Worm (Caenorhabditis elegans): Measurements from ENCODE around the gene trap-4.
A peak's percentile ranks its signal among the peaks of the same experiment; 100 is the strongest.

The trap-4 gene

DNA sequence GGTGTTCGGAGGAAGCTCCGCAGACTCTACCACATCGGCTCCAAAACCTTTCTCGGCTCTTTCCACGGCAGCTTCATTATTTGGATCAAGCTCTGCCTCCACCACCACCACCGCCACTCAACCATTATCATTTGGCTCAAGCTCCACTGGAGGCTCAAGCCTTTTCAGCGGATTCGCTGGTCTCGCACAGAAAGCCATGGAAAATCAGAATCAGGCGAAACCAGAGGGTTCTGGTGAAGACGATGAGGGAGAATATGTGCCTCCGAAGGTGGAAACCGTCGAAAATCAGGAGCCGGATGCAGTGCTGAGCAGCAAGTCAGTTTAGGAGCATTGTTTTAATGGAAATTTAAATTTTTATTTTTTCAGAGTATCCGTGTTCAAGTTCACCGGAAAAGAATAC, 3.4 kb upstream of the trap-4 start:
- TF ChIP-seq unc-42 (tag; optimal IDR thresholded peaks at IDR 0.05) (no peak), hlh-6 (tag; optimal IDR thresholded peaks at IDR 0.05) (peak; percentile 14)

DNA sequence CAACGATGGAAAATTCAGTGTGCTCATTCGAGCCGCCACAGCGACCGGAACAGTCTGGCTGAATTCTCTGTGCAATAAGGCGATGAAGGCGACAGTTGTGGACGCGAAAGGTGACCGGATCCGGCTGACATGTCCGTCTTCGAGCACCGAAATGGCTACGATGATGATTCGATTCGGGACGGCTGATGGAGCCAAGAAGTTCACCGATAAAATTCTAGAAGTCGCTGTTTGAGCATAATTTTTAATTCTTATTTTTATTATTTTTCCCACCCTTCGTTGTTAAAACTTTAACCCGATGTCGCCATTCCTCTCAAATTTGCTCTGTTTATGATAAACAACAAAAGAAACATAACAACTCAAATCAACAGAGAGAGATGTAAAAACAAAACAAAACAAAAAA, 3.0 kb upstream of the trap-4 start:
- TF ChIP-seq unc-55 (GFP tag; optimal IDR thresholded peaks at IDR 0.05) (no peak), npax-4 (tag; optimal IDR thresholded peaks at IDR 0.05) (no peak), hlh-15 (tag; optimal IDR thresholded peaks at IDR 0.05) (no peak), ceh-18 (tag; optimal IDR thresholded peaks at IDR 0.05) (no peak), nhr-232 (tag; optimal IDR thresholded peaks at IDR 0.05) (no peak), pax-1 (tag; optimal IDR thresholded peaks at IDR 0.05) (no peak), hlh-8 (tag; optimal IDR thresholded peaks at IDR 0.05) (no peak), gmeb-2 (tag; optimal IDR thresholded peaks at IDR 0.05) (no peak), F13H6.1 (tag; optimal IDR thresholded peaks at IDR 0.05) (no peak), ceh-45 (GFP tag; IDR thresholded peaks at IDR 0.05) (no peak), ceh-31 (tag; optimal IDR thresholded peaks at IDR 0.05) (no peak), ztf-16 (tag; optimal IDR thresholded peaks at IDR 0.05) (no peak), lim-6 (tag; optimal IDR thresholded peaks at IDR 0.05) (no peak), pros-1 (tag; optimal IDR thresholded peaks at IDR 0.05) (no peak), unc-86 (tag; optimal IDR thresholded peaks at IDR 0.05) (no peak)

DNA sequence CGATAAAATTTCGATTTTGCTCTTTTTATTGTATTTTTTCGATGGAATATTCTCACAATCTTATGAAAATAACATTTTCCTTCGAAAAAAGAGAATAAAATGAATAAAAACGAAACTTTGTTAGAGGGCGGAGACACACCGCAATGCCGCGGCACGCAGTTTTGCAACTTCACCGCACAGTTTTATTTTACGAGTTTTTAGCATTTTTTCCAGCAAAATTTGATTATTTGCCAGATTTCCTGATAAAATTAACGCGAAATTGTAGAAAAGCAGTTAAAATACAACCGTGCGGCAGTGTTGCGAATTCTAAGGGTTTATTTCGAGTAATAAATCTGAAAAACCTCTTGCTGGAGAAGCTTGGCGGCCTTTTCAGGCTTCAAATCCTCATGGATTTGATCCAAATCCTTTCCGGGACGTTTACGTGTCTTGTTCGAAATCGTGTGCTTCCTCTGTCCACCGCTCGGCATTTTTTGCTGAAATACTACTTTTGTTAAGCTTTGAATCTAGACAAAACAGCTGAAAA, 2.2 kb upstream of the trap-4 start, which contains the start of gene znf-593:
TSS of gene znf-593 (minus strand) at position 473 of the 523 bp plus-strand sequence.
- peak; percentile 28 for TF ChIP-seq K02D7.2 (tag; optimal IDR thresholded peaks at IDR 0.05)
- TF ChIP-seq pros-1 (tag; optimal IDR thresholded peaks at IDR 0.05) = no peak

DNA sequence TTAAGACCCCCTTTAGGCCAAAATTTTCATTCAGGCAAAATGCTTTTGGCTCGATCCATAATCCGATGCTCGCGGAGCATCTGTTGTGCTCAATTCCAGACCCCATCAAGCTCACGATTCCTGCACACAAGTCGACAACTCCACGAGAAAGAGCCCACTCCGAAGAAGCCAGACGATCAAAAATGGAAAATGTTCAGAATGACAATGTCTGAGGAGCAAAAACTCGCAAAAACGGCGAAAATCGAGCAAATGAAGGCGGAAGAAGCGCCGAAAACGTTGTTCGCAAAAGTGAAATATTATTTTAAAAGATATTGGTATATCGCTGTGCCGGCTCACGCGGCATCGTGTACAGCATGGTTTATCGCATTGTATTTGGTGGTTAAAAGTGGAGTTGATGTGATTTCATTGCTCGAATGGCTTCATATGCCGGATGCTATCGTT, 1.1 kb downstream of the trap-4 start, which contains the start of gene Y56A3A.22:
TSS of gene Y56A3A.22 (plus strand) at position 35 of the 441 bp plus-strand sequence.
- no peak for TF ChIP-seq C08G9.2 (tag; optimal IDR thresholded peaks at IDR 0.05)
- peak; percentile 72 for TF ChIP-seq ama-1 (optimal IDR thresholded peaks at IDR 0.05)

DNA sequence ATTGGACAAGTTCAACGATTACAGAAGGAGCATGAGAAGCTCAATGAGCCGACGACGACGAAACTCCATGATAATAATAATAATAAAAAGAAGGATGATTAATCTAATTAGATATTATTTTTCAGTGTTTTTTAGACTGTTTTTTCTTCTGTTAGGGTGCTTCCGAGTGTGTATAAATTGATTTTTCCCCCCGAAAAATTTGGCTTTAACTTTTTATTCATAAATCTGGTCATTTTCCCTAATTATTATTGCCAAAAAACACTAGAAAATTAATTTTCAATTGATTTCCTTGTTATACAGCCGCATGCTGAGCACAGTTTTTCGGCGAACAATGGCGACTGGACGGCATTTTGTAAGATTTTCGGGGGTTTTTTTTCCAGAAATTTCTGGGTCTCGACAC, 3.1 kb downstream of the trap-4 start, which contains the start of gene nft-1:
TSS of gene nft-1 (plus strand) at position 301 of the 400 bp plus-strand sequence.
- no peak for TF ChIP-seq ztf-16 (tag; optimal IDR thresholded peaks at IDR 0.05)
- TF ChIP-seq K09A11.1 (tag; optimal IDR thresholded peaks at IDR 0.05; ENCODE audit: insufficient read depth) = no peak
- no peak for TF ChIP-seq ttx-3 (tag; optimal IDR thresholded peaks at IDR 0.05)
- no peak for TF ChIP-seq ceh-2 (tag; optimal IDR thresholded peaks at IDR 0.05)
- TF ChIP-seq npax-4 (tag; optimal IDR thresholded peaks at IDR 0.05) = no peak
- TF ChIP-seq ama-1 (optimal IDR thresholded peaks at IDR 0.05) = no peak
- TF ChIP-seq hlh-13 (GFP tag; optimal IDR thresholded peaks at IDR 0.05) = no peak
- TF ChIP-seq tbx-2 (tag; optimal IDR thresholded peaks at IDR 0.05) = no peak
- TF ChIP-seq ahr-1 (tag; optimal IDR thresholded peaks at IDR 0.05) = no peak
- TF ChIP-seq syd-9 (tag; optimal IDR thresholded peaks at IDR 0.05) = no peak
- TF ChIP-seq pha-4 (tag; optimal IDR thresholded peaks at IDR 0.05) = no peak
- TF ChIP-seq rnt-1 (tag; optimal IDR thresholded peaks at IDR 0.05) = no peak
- no peak for TF ChIP-seq unc-3 (GFP tag; conservative IDR thresholded peaks at IDR 0.05)
- no peak for TF ChIP-seq unc-3 (tag; optimal IDR thresholded peaks at IDR 0.05)
- TF ChIP-seq F13H6.1 (tag; optimal IDR thresholded peaks at IDR 0.05) = no peak
- no peak for TF ChIP-seq K02D7.2 (tag; optimal IDR thresholded peaks at IDR 0.05)
- TF ChIP-seq nhr-232 (tag; optimal IDR thresholded peaks at IDR 0.05) = no peak
- TF ChIP-seq elt-2 (tag; optimal IDR thresholded peaks at IDR 0.05) = no peak
- no peak for TF ChIP-seq fkh-10 (GFP tag; optimal IDR thresholded peaks at IDR 0.05)
- TF ChIP-seq ceh-48 (tag; optimal IDR thresholded peaks at IDR 0.05) = no peak

DNA sequence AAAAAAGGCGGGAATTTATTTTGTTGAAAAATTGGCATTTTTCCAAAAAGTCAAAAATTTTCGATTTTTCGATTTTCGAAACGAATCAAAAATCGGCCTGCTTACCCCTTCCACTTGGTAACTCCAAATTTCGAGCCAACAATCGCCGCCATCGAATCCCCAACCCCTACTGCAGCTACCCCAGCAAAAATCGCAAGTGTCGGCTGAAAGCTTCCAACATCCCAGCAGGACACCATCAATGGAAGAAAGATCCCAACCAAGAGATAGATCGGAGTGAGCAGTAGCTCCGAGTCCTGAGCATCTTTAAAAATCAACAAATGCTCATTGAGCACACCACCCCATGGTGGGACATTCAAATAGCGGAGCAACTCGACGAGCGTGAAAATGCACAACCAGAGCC, 10.4 kb downstream of the trap-4 start:
- TF ChIP-seq dve-1 (tag; optimal IDR thresholded peaks at IDR 0.05) (no peak), pat-9 (tag; optimal IDR thresholded peaks at IDR 0.05) (no peak), odd-2 (tag; optimal IDR thresholded peaks at IDR 0.05) (no peak), hlh-30 (tag; optimal IDR thresholded peaks at IDR 0.05; ENCODE audit: insufficient read depth) (no peak), tbx-7 (tag; optimal IDR thresholded peaks at IDR 0.05) (no peak), ceh-9 (tag; optimal IDR thresholded peaks at IDR 0.05) (no peak), lim-6 (tag; optimal IDR thresholded peaks at IDR 0.05) (no peak)

Measured in whole organism, late embryonic.